Worm (Caenorhabditis elegans) whole organism, late embryonic: ENCODE measurements around the gene wago-5.

Source experiments
- C08G9.2 ChIP-seq: sonication (generic microtip); optimal IDR thresholded peaks from 2 replicates; lab custom pipeline; 2016; ENCODE audit warnings: mild to moderate bottlenecking, missing genetic modification characterization, moderate library complexity, missing compliant biosample characterization
- K09A11.1 ChIP-seq: sonication (generic microtip); optimal IDR thresholded peaks from 2 replicates; lab custom pipeline; 2017; ENCODE audit warnings: antibody characterized with exemption, mild to moderate bottlenecking, missing genetic modification characterization, missing compliant biosample characterization; ENCODE audit not compliant: insufficient read depth
- ceh-18 ChIP-seq: sonication (generic microtip); optimal IDR thresholded peaks from 2 replicates; lab custom pipeline; 2016; ENCODE audit warnings: missing genetic modification characterization, missing compliant biosample characterization
- ceh-19 ChIP-seq: fragments of 200-800 bp; sonication (Bioruptor generic); optimal IDR thresholded peaks from 2 replicates; lab custom pipeline; 2018; ENCODE audit warnings: mild to moderate bottlenecking, missing genetic modification characterization, missing compliant biosample characterization
- ceh-24 ChIP-seq: sonication (generic microtip); optimal IDR thresholded peaks from 2 replicates; lab custom pipeline; 2016; ENCODE audit warnings: mild to moderate bottlenecking, missing genetic modification characterization, missing compliant biosample characterization
- ceh-30 ChIP-seq: fragments of 150-350 bp; optimal IDR thresholded peaks from 2 replicates; lab custom pipeline; 2014; ENCODE audit warnings: missing biosample characterization, missing genetic modification characterization
- ceh-48 ChIP-seq: sonication (generic microtip); optimal IDR thresholded peaks from 2 replicates; lab custom pipeline; 2016; ENCODE audit warnings: missing genetic modification characterization, inconsistent platforms, missing compliant biosample characterization
- ceh-6 ChIP-seq: fragments of 200-800 bp; sonication (Bioruptor generic); optimal IDR thresholded peaks from 2 replicates; lab custom pipeline; 2018; ENCODE audit warnings: mild to moderate bottlenecking, missing genetic modification characterization, missing compliant biosample characterization
- che-1 ChIP-seq: sonication (generic microtip); optimal IDR thresholded peaks from 2 replicates; lab custom pipeline; 2016; ENCODE audit warnings: mild to moderate bottlenecking, missing genetic modification characterization, missing compliant biosample characterization
- dve-1 ChIP-seq: sonication (generic microtip); optimal IDR thresholded peaks from 2 replicates; lab custom pipeline; 2017; ENCODE audit warnings: antibody characterized with exemption, mild to moderate bottlenecking, missing genetic modification characterization, missing compliant biosample characterization
- elt-2 ChIP-seq: sonication (generic microtip); optimal IDR thresholded peaks from 2 replicates; lab custom pipeline; 2016; ENCODE audit warnings: missing genetic modification reagents, missing genetic modification characterization, missing compliant biosample characterization
- elt-4 ChIP-seq: sonication (generic microtip); optimal IDR thresholded peaks from 2 replicates; lab custom pipeline; 2016; ENCODE audit warnings: missing genetic modification characterization, missing compliant biosample characterization
- eyg-1 ChIP-seq: sonication (generic microtip); optimal IDR thresholded peaks from 2 replicates; lab custom pipeline; 2016; ENCODE audit warnings: missing genotype, missing genetic modification characterization, missing compliant biosample characterization
- fkh-10 ChIP-seq: fragments of 150-350 bp; optimal IDR thresholded peaks from 2 replicates; lab custom pipeline; 2014; ENCODE audit warnings: missing biosample characterization, missing genetic modification reagents, missing genetic modification characterization
- gmeb-2 ChIP-seq: sonication (generic microtip); optimal IDR thresholded peaks from 2 replicates; lab custom pipeline; 2016; ENCODE audit warnings: missing genetic modification characterization, inconsistent platforms, missing compliant biosample characterization
- hlh-13 ChIP-seq: fragments of 200-800 bp; sonication (Bioruptor generic); optimal IDR thresholded peaks from 2 replicates; lab custom pipeline; 2018; ENCODE audit warnings: mild to moderate bottlenecking, missing genetic modification characterization, missing compliant biosample characterization
- hlh-8 ChIP-seq: sonication (generic microtip); optimal IDR thresholded peaks from 2 replicates; lab custom pipeline; 2016; ENCODE audit warnings: missing genotype, missing genetic modification characterization, missing compliant biosample characterization
- lim-6 ChIP-seq: sonication (generic microtip); optimal IDR thresholded peaks from 2 replicates; lab custom pipeline; 2016; ENCODE audit warnings: missing genetic modification characterization, missing compliant biosample characterization
- lin-11 ChIP-seq: fragments of 200-800 bp; sonication (Bioruptor generic); optimal IDR thresholded peaks from 2 replicates; lab custom pipeline; 2018; ENCODE audit warnings: mild to moderate bottlenecking, missing genetic modification characterization, missing compliant biosample characterization
- mec-3 ChIP-seq: sonication (generic microtip); optimal IDR thresholded peaks from 2 replicates; lab custom pipeline; 2016; ENCODE audit warnings: borderline replicate concordance, missing genetic modification characterization, missing compliant biosample characterization
- nfya-1 ChIP-seq: sonication (generic microtip); optimal IDR thresholded peaks from 2 replicates; lab custom pipeline; 2017; ENCODE audit warnings: missing genetic modification characterization, mild to moderate bottlenecking, missing compliant biosample characterization, antibody characterized with exemption, moderate library complexity
- nhr-11 ChIP-seq: fragments of 150-350 bp; optimal IDR thresholded peaks from 2 replicates; lab custom pipeline; 2014; ENCODE audit warnings: missing biosample characterization, missing genetic modification characterization
- npax-4 ChIP-seq: sonication (generic microtip); optimal IDR thresholded peaks from 2 replicates; lab custom pipeline; 2016; ENCODE audit warnings: missing genetic modification characterization, missing compliant biosample characterization
- odd-2 ChIP-seq: sonication (generic microtip); optimal IDR thresholded peaks from 2 replicates; lab custom pipeline; 2017; ENCODE audit warnings: antibody characterized with exemption, mild to moderate bottlenecking, missing genetic modification characterization, missing compliant biosample characterization
- pag-3 ChIP-seq: sonication (generic microtip); optimal IDR thresholded peaks from 2 replicates; lab custom pipeline; 2016; ENCODE audit warnings: missing compliant biosample characterization, missing genetic modification characterization, borderline replicate concordance
- pat-9 ChIP-seq: fragments of 200-800 bp; sonication (Bioruptor generic); optimal IDR thresholded peaks from 2 replicates; lab custom pipeline; 2018; ENCODE audit warnings: mild to moderate bottlenecking, missing genetic modification characterization, moderate library complexity, missing compliant biosample characterization
- pha-4 ChIP-seq: fragments of 150-350 bp; optimal IDR thresholded peaks from 2 replicates; lab custom pipeline; 2018; ENCODE audit warnings: missing biosample characterization, missing genetic modification reagents, missing genetic modification characterization
- pqm-1 ChIP-seq: sonication (generic microtip); optimal IDR thresholded peaks from 2 replicates; lab custom pipeline; 2016; ENCODE audit warnings: missing genetic modification characterization, missing compliant biosample characterization
- pros-1 ChIP-seq: fragments of 150-350 bp; optimal IDR thresholded peaks from 2 replicates; lab custom pipeline; 2014; ENCODE audit warnings: missing biosample characterization, missing genetic modification reagents, missing genetic modification characterization
- sdc-2 ChIP-seq: sonication (generic microtip); optimal IDR thresholded peaks from 2 replicates; lab custom pipeline; 2016; ENCODE audit warnings: missing genotype, missing genetic modification characterization, missing compliant biosample characterization
- sox-2 ChIP-seq: fragments of 200-800 bp; sonication (Bioruptor generic); IDR thresholded peaks from 2 replicates; pipeline ENCODE4 v1.3.6; 2022; ENCODE audit warnings: missing genetic modification reagents, missing genetic modification characterization, missing compliant biosample characterization
- sox-4 ChIP-seq: sonication (generic microtip); optimal IDR thresholded peaks from 2 replicates; lab custom pipeline; 2017; ENCODE audit warnings: mild to moderate bottlenecking, missing genetic modification characterization, inconsistent platforms, missing compliant biosample characterization
- syd-9 ChIP-seq: sonication (generic microtip); optimal IDR thresholded peaks from 2 replicates; lab custom pipeline; 2016; ENCODE audit warnings: mild to moderate bottlenecking, missing genetic modification characterization, moderate library complexity, missing compliant biosample characterization
- tbx-2 ChIP-seq: sonication (generic microtip); optimal IDR thresholded peaks from 2 replicates; lab custom pipeline; 2016; ENCODE audit warnings: missing genetic modification characterization, missing compliant biosample characterization
- unc-3 ChIP-seq, 2 experiments: fragments of 200-800 bp in 1 of 2; sonication (Bioruptor generic) in 1 of 2; sonication (generic microtip) in 1 of 2; conservative IDR thresholded peaks in 1 of 2; optimal IDR thresholded peaks in 1 of 2; 2 replicates each; pipeline versions ENCODE4 v1.3.6 to Lab custom; 2016 to 2022; ENCODE audit warnings: missing compliant biosample characterization in 2 of 2, missing genetic modification characterization in 2 of 2, missing genetic modification reagents in 1 of 2
- unc-42 ChIP-seq: sonication (generic microtip); optimal IDR thresholded peaks from 2 replicates; lab custom pipeline; 2016; ENCODE audit warnings: missing genotype, missing genetic modification characterization, missing compliant biosample characterization
- unc-86 ChIP-seq: sonication (generic microtip); optimal IDR thresholded peaks from 2 replicates; lab custom pipeline; 2016; ENCODE audit warnings: missing genetic modification characterization, missing compliant biosample characterization
- ztf-16 ChIP-seq: sonication (generic microtip); optimal IDR thresholded peaks from 2 replicates; lab custom pipeline; 2017; ENCODE audit warnings: missing genetic modification characterization, missing compliant biosample characterization

wago-5 gene

ce11 chrII:5818298-5818697, 3.0 kb upstream of the wago-5 start, which contains the start of gene ZK1248.4:
Gene ZK1248.4 (plus strand): TSS chrII:5818598.
- TF ChIP-seq pros-1: no peak
- no peak for TF ChIP-seq K09A11.1 (tag; lab: Kevin White, UChicago)
- no peak for TF ChIP-seq ceh-18 (tag; lab: Kevin White, UChicago)
- TF ChIP-seq che-1 (tag; lab: Kevin White, UChicago): no peak
- no peak for TF ChIP-seq nhr-11 (tag; lab: Kevin White, UChicago)
- no peak for TF ChIP-seq fkh-10
- TF ChIP-seq ztf-16: no peak
- TF ChIP-seq hlh-13 (GFP tag; lab: Kevin White, UChicago): no peak
- TF ChIP-seq pqm-1 (tag; lab: Kevin White, UChicago): no peak
- TF ChIP-seq ceh-19 (GFP tag; lab: Kevin White, UChicago): no peak
- no peak for TF ChIP-seq ceh-6
- TF ChIP-seq mec-3: no peak

DNA sequence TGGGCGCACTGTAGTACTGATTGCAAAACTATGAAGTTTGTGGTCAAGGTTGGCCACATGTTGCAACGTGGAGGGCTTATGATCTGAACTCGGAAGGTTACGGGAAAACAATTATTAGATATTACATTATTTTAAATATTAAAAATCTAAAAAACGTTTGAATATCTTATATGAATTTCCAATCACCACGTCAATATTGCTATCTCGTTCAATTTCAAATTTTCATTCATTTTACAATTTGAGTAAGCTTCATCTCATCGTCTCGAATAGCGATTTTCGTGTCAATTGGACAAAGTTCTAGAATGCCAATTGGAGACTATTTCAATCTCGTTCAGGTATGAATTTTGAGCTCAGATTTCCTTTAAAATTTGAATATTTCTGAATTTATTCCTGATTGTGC, 1.1 kb upstream of the wago-5 start, which contains the start of gene ZK1248.20:
Gene ZK1248.20, plus strand, starts transcription at position 301 of the 400 bp plus-strand sequence.
- TF ChIP-seq C08G9.2 (tag; lab: Kevin White, UChicago): no peak
- TF ChIP-seq unc-3 (GFP tag; conservative IDR thresholded peaks at IDR 0.05; lab: Robert Waterston, UW): no peak
- no peak for TF ChIP-seq unc-3 (tag; optimal IDR thresholded peaks at IDR 0.05; lab: Kevin White, UChicago)
- no peak for TF ChIP-seq npax-4 (tag; lab: Kevin White, UChicago)
- TF ChIP-seq unc-86 (tag; lab: Kevin White, UChicago): no peak
- TF ChIP-seq hlh-8 (tag; lab: Kevin White, UChicago): no peak
- TF ChIP-seq lin-11: no peak
- no peak for TF ChIP-seq nfya-1
- TF ChIP-seq lim-6 (tag; lab: Kevin White, UChicago): no peak
- TF ChIP-seq elt-2 (tag; lab: Kevin White, UChicago): no peak
- no peak for TF ChIP-seq tbx-2
- no peak for TF ChIP-seq odd-2 (tag; lab: Kevin White, UChicago)
- no peak for TF ChIP-seq sdc-2 (tag; lab: Kevin White, UChicago)
- no peak for TF ChIP-seq sox-4 (tag; lab: Kevin White, UChicago)

ce11 chrII:5810230-5810629, 5.1 kb downstream of the wago-5 start, which contains the start of the genes msp-64 and ZK1248.5:
Gene msp-64 (minus strand): TSS chrII:5810330.
Gene ZK1248.5 (plus strand): TSS chrII:5810514.
- TF ChIP-seq pag-3 (tag; lab: Kevin White, UChicago): no peak
- no peak for TF ChIP-seq ceh-24
- TF ChIP-seq ceh-48 (tag; lab: Kevin White, UChicago): no peak
- no peak for TF ChIP-seq tbx-2
- no peak for TF ChIP-seq sox-2 (GFP tag; lab: Robert Waterston, UW)
- no peak for TF ChIP-seq gmeb-2 (tag; lab: Kevin White, UChicago)
- no peak for TF ChIP-seq syd-9 (tag; lab: Kevin White, UChicago)
- no peak for TF ChIP-seq odd-2 (tag; lab: Kevin White, UChicago)
- no peak for TF ChIP-seq elt-4 (tag; lab: Kevin White, UChicago)
- TF ChIP-seq pha-4 (tag; lab: Kevin White, UChicago): no peak
- no peak for TF ChIP-seq npax-4 (tag; lab: Kevin White, UChicago)
- no peak for TF ChIP-seq ceh-30 (tag; lab: Kevin White, UChicago)
- TF ChIP-seq hlh-13 (GFP tag; lab: Kevin White, UChicago): no peak
- TF ChIP-seq dve-1 (tag; lab: Kevin White, UChicago): no peak
- no peak for TF ChIP-seq ztf-16
- no peak for TF ChIP-seq ceh-6
- TF ChIP-seq pat-9 (tag; lab: Kevin White, UChicago): no peak
- no peak for TF ChIP-seq unc-42 (tag; lab: Kevin White, UChicago)
- no peak for TF ChIP-seq eyg-1 (tag; lab: Kevin White, UChicago)
